Fruit fly (Drosophila melanogaster) whole organism, pupa: ENCODE measurements around the gene Arfip.

ENCODE experiments used
- CG10348 ChIP-seq: fragments of 200-800 bp; sonication (Bioruptor generic); IDR thresholded peaks from 2 replicates; pipeline ENCODE4 v1.3.6; 2022; ENCODE audit warnings: missing biosample characterization, missing genetic modification characterization
- CG12605 ChIP-seq: fragments of 200-800 bp; sonication (Bioruptor generic); IDR thresholded peaks from 2 replicates; pipeline ENCODE4 v1.3.6; 2022; ENCODE audit warnings: missing biosample characterization, missing genetic modification characterization
- CG13204 ChIP-seq: fragments of 200-800 bp; sonication (Bioruptor generic); optimal IDR thresholded peaks from 2 replicates; lab custom pipeline; 2018; ENCODE audit warnings: missing biosample characterization, mild to moderate bottlenecking, missing genetic modification characterization, moderate library complexity
- CG14655 ChIP-seq: fragments of 200-800 bp; sonication (Bioruptor generic); optimal IDR thresholded peaks from 3 replicates; lab custom pipeline; 2017; ENCODE audit warnings: mild to moderate bottlenecking, missing biosample characterization, missing genetic modification reagents, missing genetic modification characterization
- CG15710 ChIP-seq: fragments of 200-800 bp; sonication (Bioruptor generic); optimal IDR thresholded peaks from 2 replicates; lab custom pipeline; 2018; ENCODE audit warnings: missing biosample characterization, mild to moderate bottlenecking, missing genetic modification characterization, moderate library complexity
- CG17806 ChIP-seq: fragments of 200-800 bp; sonication (Bioruptor generic); optimal IDR thresholded peaks from 2 replicates; lab custom pipeline; 2018; ENCODE audit warnings: missing biosample characterization, mild to moderate bottlenecking, missing genetic modification characterization, moderate library complexity
- CG32121 ChIP-seq: fragments of 200-800 bp; sonication (Bioruptor generic); IDR thresholded peaks from 2 replicates; pipeline ENCODE4 v1.3.6; 2022; ENCODE audit warnings: missing biosample characterization, missing genetic modification characterization
- CG34367 ChIP-seq: fragments of 200-800 bp; sonication (Bioruptor generic); optimal IDR thresholded peaks from 2 replicates; lab custom pipeline; 2018; ENCODE audit warnings: missing biosample characterization, mild to moderate bottlenecking, missing genetic modification characterization
- CG4496 ChIP-seq: fragments of 200-800 bp; sonication (Bioruptor generic); IDR thresholded peaks from 3 replicates; pipeline ENCODE4 v1.3.6; 2022; ENCODE audit warnings: missing biosample characterization, missing genetic modification characterization
- CG8159 ChIP-seq: fragments of 200-800 bp; sonication (Bioruptor generic); optimal IDR thresholded peaks from 3 replicates; lab custom pipeline; 2018; ENCODE audit warnings: missing biosample characterization, mild to moderate bottlenecking, missing genetic modification characterization, moderate library complexity
- CG8301 ChIP-seq: fragments of 200-800 bp; sonication (Bioruptor generic); optimal IDR thresholded peaks from 2 replicates; lab custom pipeline; 2018; ENCODE audit warnings: missing biosample characterization, mild to moderate bottlenecking, missing genetic modification characterization
- CG9948 ChIP-seq: fragments of 200-800 bp; sonication (Bioruptor generic); optimal IDR thresholded peaks from 2 replicates; lab custom pipeline; 2018; ENCODE audit warnings: missing biosample characterization, mild to moderate bottlenecking, missing genetic modification characterization, moderate library complexity
- D1 ChIP-seq: fragments of 200-800 bp; sonication (Bioruptor generic); optimal IDR thresholded peaks from 2 replicates; lab custom pipeline; 2018; ENCODE audit warnings: missing biosample characterization, mild to moderate bottlenecking, missing genetic modification characterization, moderate library complexity
- EcR ChIP-seq: fragments of 200-800 bp; sonication (Bioruptor generic); optimal IDR thresholded peaks from 3 replicates; lab custom pipeline; 2019; ENCODE audit warnings: missing biosample characterization, missing genetic modification characterization, mild to moderate bottlenecking, moderate library complexity, missing genetic modification reagents
- Ets98B ChIP-seq: fragments of 200-800 bp; sonication (Bioruptor generic); IDR thresholded peaks from 2 replicates; pipeline ENCODE4 v1.3.6; 2022; ENCODE audit warnings: missing biosample characterization, missing genetic modification characterization
- Pif1A ChIP-seq: fragments of 200-800 bp; sonication (Bioruptor generic); optimal IDR thresholded peaks from 3 replicates; lab custom pipeline; 2016; ENCODE audit warnings: missing biosample characterization, missing genetic modification characterization
- Pif1B ChIP-seq: fragments of 200-800 bp; sonication (Bioruptor generic); optimal IDR thresholded peaks from 3 replicates; lab custom pipeline; 2016; ENCODE audit warnings: missing biosample characterization, missing genetic modification characterization
- Snoo ChIP-seq: fragments of 200-800 bp; sonication (Bioruptor generic); optimal IDR thresholded peaks from 3 replicates; lab custom pipeline; 2017; ENCODE audit warnings: missing biosample characterization, mild to moderate bottlenecking, missing genetic modification characterization, inconsistent platforms
- fd96Ca ChIP-seq: fragments of 200-800 bp; sonication (Bioruptor generic); IDR thresholded peaks from 3 replicates; pipeline ENCODE4 v1.3.6; 2022; ENCODE audit warnings: missing biosample characterization, missing genetic modification characterization
- gl ChIP-seq: fragments of 200-800 bp; sonication (Bioruptor generic); optimal IDR thresholded peaks from 2 replicates; lab custom pipeline; 2018; ENCODE audit warnings: missing biosample characterization, mild to moderate bottlenecking, missing genetic modification characterization
- rn ChIP-seq: fragments of 200-800 bp; sonication (Bioruptor generic); IDR thresholded peaks from 2 replicates; pipeline ENCODE4 v1.3.6; 2022; ENCODE audit warnings: missing biosample characterization, missing genetic modification characterization

The Arfip gene

dm6 chr3R:11231705-11232261 is 3.0 kb downstream of the Arfip start, which contains the start of the genes CG17187 and Dph3:
CG17187 (minus strand) TSS chr3R:11231879.
Dph3 (plus strand) TSS chr3R:11231912.
- TF ChIP-seq gl (tag; lab: Kevin White, UChicago): no peak

dm6 chr3R:11231037-11231436 is 3.8 kb downstream of the Arfip start:
- TF ChIP-seq CG34367 (tag; lab: Kevin White, UChicago) (no peak), CG14655 (GFP tag; lab: Kevin White, UChicago) (no peak), CG17806 (tag; lab: Kevin White, UChicago) (no peak), Pif1A (GFP tag; lab: Kevin White, UChicago) (no peak), gl (tag; lab: Kevin White, UChicago) (no peak), CG10348 (GFP tag; lab: Robert Waterston, UW) (no peak), CG4496 (GFP tag; lab: Robert Waterston, UW) (no peak), Ets98B (GFP tag; lab: Robert Waterston, UW) (no peak), CG13204 (GFP tag; lab: Kevin White, UChicago) (no peak), D1 (tag; lab: Kevin White, UChicago) (no peak), CG32121 (no peak), CG12605 (GFP tag; lab: Robert Waterston, UW) (no peak), CG15710 (tag; lab: Kevin White, UChicago) (no peak), rn (GFP tag; lab: Robert Waterston, UW) (no peak), Pif1B (no peak), CG9948 (tag; lab: Kevin White, UChicago) (no peak), Snoo (tag; lab: Kevin White, UChicago) (no peak)
- TF ChIP-seq, all 21 proteins: peak for 0

dm6 chr3R:11230392-11230791 is 4.4 kb downstream of the Arfip start, which contains the start of gene GCC88:
GCC88 (minus strand) TSS chr3R:11230600.
- TF ChIP-seq Ets98B (GFP tag; lab: Robert Waterston, UW) (no peak), EcR (no peak)

- TF ChIP-seq CG10348 (GFP tag; lab: Robert Waterston, UW) (peak; percentile 81), CG14655 (GFP tag; lab: Kevin White, UChicago) (no peak), Pif1A (GFP tag; lab: Kevin White, UChicago) (no peak), CG12605 (GFP tag; lab: Robert Waterston, UW) (peak; percentile 99), Pif1B (no peak), CG9948 (tag; lab: Kevin White, UChicago) (peak; percentile 95), gl (tag; lab: Kevin White, UChicago) (peak; percentile 90), CG15710 (tag; lab: Kevin White, UChicago) (peak; percentile 98), CG17806 (tag; lab: Kevin White, UChicago) (peak; percentile 95), Snoo (tag; lab: Kevin White, UChicago) (peak; percentile 98), rn (GFP tag; lab: Robert Waterston, UW) (peak; percentile 95), D1 (tag; lab: Kevin White, UChicago) (no peak), CG13204 (GFP tag; lab: Kevin White, UChicago) (no peak), Ets98B (GFP tag; lab: Robert Waterston, UW) (peak; percentile 98), EcR (peak; percentile 42), CG34367 (tag; lab: Kevin White, UChicago) (peak; percentile 97), CG8301 (tag; lab: Kevin White, UChicago) (peak; percentile 96), CG8159 (tag; lab: Kevin White, UChicago) (peak; percentile 98), fd96Ca (GFP tag; lab: Robert Waterston, UW) (peak; percentile 69; the same call in 2 of the 3 replicates), CG32121 (peak; percentile 97), CG4496 (GFP tag; lab: Robert Waterston, UW) (peak; percentile 99)
Observed at dm6 chr3R:11226496-11226895, 8.3 kb downstream of the Arfip start, which contains the start of gene CG17726. CG17726 (plus strand) TSS chr3R:11226762.

- TF ChIP-seq CG9948 (tag; lab: Kevin White, UChicago) (no peak), CG34367 (tag; lab: Kevin White, UChicago) (no peak), CG4496 (GFP tag; lab: Robert Waterston, UW) (no peak), Pif1B (no peak), CG15710 (tag; lab: Kevin White, UChicago) (no peak), fd96Ca (GFP tag; lab: Robert Waterston, UW) (no peak), CG10348 (GFP tag; lab: Robert Waterston, UW) (no peak), gl (tag; lab: Kevin White, UChicago) (no peak), CG12605 (GFP tag; lab: Robert Waterston, UW) (no peak), Snoo (tag; lab: Kevin White, UChicago) (no peak), rn (GFP tag; lab: Robert Waterston, UW) (no peak), CG8159 (tag; lab: Kevin White, UChicago) (no peak), Ets98B (GFP tag; lab: Robert Waterston, UW) (no peak), CG8301 (tag; lab: Kevin White, UChicago) (no peak)
Observed at dm6 chr3R:11225220-11225619, 9.6 kb downstream of the Arfip start, which contains the start of gene scpr-C. scpr-C (plus strand) TSS chr3R:11225520.

- no peak for TF ChIP-seq Snoo (tag; lab: Kevin White, UChicago)
- no peak for TF ChIP-seq CG34367 (tag; lab: Kevin White, UChicago)
- no peak for TF ChIP-seq CG12605 (GFP tag; lab: Robert Waterston, UW)
- TF ChIP-seq CG14655 (GFP tag; lab: Kevin White, UChicago): no peak
- no peak for TF ChIP-seq EcR
- TF ChIP-seq Ets98B (GFP tag; lab: Robert Waterston, UW): no peak
- TF ChIP-seq CG17806 (tag; lab: Kevin White, UChicago): no peak
- no peak for TF ChIP-seq CG8159 (tag; lab: Kevin White, UChicago)
- no peak for TF ChIP-seq fd96Ca (GFP tag; lab: Robert Waterston, UW)
- TF ChIP-seq gl (tag; lab: Kevin White, UChicago): no peak
- TF ChIP-seq Pif1B: no peak
- TF ChIP-seq CG13204 (GFP tag; lab: Kevin White, UChicago): no peak
- TF ChIP-seq CG15710 (tag; lab: Kevin White, UChicago): no peak
- TF ChIP-seq D1 (tag; lab: Kevin White, UChicago): no peak
- TF ChIP-seq rn (GFP tag; lab: Robert Waterston, UW): no peak
- TF ChIP-seq CG4496 (GFP tag; lab: Robert Waterston, UW): no peak
- TF ChIP-seq CG8301 (tag; lab: Kevin White, UChicago): no peak
- TF ChIP-seq CG10348 (GFP tag; lab: Robert Waterston, UW): no peak
Observed at dm6 chr3R:11224478-11224877, 10.3 kb downstream of the Arfip start.
